Worm (Caenorhabditis elegans) whole organism, L4/young adult: ENCODE results near the gene pyp-1.

Experiments
- W03F9.2 ChIP-seq: fragments of 150-350 bp; optimal IDR thresholded peaks from 2 replicates; lab custom pipeline; 2014; ENCODE audit warnings: missing biosample characterization, missing genetic modification characterization
- dao-5 ChIP-seq: sonication (generic microtip); optimal IDR thresholded peaks from 2 replicates; lab custom pipeline; 2016; ENCODE audit warnings: missing genotype, missing genetic modification characterization, moderate library complexity, missing compliant biosample characterization
- him-1 ChIP-seq: sonication (generic microtip); optimal IDR thresholded peaks from 2 replicates; lab custom pipeline; 2016; ENCODE audit warnings: missing genotype, missing genetic modification reagents, missing genetic modification characterization, missing compliant biosample characterization

DNA sequence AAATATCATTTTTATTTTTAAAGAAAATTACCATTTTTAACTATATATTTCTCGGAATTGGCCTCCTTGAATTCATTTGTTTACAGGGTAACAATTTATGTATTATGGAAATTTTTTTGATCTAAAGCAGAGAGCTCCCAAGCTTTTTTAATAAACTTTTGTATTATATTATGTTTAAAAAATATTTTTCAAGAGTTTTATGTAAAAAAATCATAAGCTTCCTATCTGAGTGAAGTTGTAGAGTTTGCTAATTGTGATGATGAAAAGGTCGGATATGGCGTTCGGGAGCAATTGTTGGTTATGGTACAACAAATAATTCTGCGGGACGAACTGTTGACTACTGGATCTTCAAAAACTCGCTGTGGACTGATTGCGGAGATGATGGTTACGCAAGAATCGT lies 22.6 kb upstream of the pyp-1 start, which contains the start of gene F44D12.19:
- TF ChIP-seq dao-5 (tag; lab: Kevin White, UChicago), result no peak
- TF ChIP-seq W03F9.2, result no peak
- no peak for TF ChIP-seq him-1 (tag; lab: Kevin White, UChicago)
